Fruit fly (Drosophila melanogaster): Measurements from ENCODE around the gene Trs33.

The Trs33 gene

DNA sequence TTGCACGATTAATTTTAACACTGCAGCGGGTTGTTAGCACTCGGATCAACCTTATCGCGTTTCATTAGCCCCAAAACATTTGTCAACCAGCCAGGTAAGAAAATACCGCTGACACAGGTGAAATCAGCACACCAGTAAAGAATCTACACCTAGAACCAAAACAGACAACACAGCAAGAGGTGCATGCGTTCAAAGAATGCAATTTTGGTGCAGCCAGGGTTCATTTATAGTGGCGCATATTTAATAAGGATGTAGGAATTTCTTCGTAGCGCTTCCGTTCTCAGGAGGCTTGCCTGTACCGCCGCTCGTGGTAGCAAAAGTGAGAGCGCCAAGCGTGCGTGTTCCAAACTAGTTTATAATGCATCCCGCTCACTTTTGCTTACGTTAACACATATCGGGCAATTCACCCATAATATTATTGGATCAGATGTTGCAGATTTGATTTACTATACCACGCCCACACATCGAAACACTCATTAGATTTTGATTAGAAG is 8.3 kb downstream of the Trs33 start (continued):
- no peak for TF ChIP-seq peb (GFP tag; IDR thresholded peaks at IDR 0.05)
- TF ChIP-seq hbn (GFP tag; IDR thresholded peaks at IDR 0.05; ENCODE audit: partially characterized antibody): no peak
- TF ChIP-seq D19A (tag; optimal IDR thresholded peaks at IDR 0.05): no peak
- TF ChIP-seq emc (GFP tag; optimal IDR thresholded peaks at IDR 0.05): no peak
- TF ChIP-seq ind (GFP tag; optimal IDR thresholded peaks at IDR 0.05): peak; percentile 14
- TF ChIP-seq slp2 (GFP tag; optimal IDR thresholded peaks at IDR 0.05): no peak
- no peak for TF ChIP-seq CG18011 (GFP tag; optimal IDR thresholded peaks at IDR 0.05)
- no peak for TF ChIP-seq CG12942 (GFP tag; optimal IDR thresholded peaks at IDR 0.05)
- TF ChIP-seq TFAM (GFP tag; optimal IDR thresholded peaks at IDR 0.05): no peak
- no peak for TF ChIP-seq ttk (GFP tag; IDR thresholded peaks at IDR 0.05)
- no peak for TF ChIP-seq pan (optimal IDR thresholded peaks at IDR 0.05)
- TF ChIP-seq pan (GFP tag; optimal IDR thresholded peaks at IDR 0.05 in 1 of 2, IDR thresholded peaks at IDR 0.05 in 1 of 2): peak in 1 of 2 experiments; percentile 34
- TF ChIP-seq sug (tag; optimal IDR thresholded peaks at IDR 0.05): no peak
- TF ChIP-seq dysf (GFP tag; IDR thresholded peaks at IDR 0.05): peak; percentile 33; the same call in 1 of the 3 replicates
- no peak for TF ChIP-seq CG9727 (GFP tag; optimal IDR thresholded peaks at IDR 0.05)
- no peak for TF ChIP-seq GATAe (GFP tag; conservative IDR thresholded peaks at IDR 0.05)
- TF ChIP-seq gsb-n (tag; optimal IDR thresholded peaks at IDR 0.05): no peak
- no peak for TF ChIP-seq en (GFP tag; optimal IDR thresholded peaks at IDR 0.05)
- TF ChIP-seq tin (GFP tag; optimal IDR thresholded peaks at IDR 0.05): no peak
- no peak for TF ChIP-seq br (optimal IDR thresholded peaks at IDR 0.05)
- no peak for TF ChIP-seq CG30020 (tag; optimal IDR thresholded peaks at IDR 0.05)
- 0 out of 2 replicates have a peak, but pooled peaks have one; percentile 6 for TF ChIP-seq Ptx1 (GFP tag; IDR thresholded peaks at IDR 0.05)
- TF ChIP-seq ken (GFP tag; IDR thresholded peaks at IDR 0.05): no peak
- TF ChIP-seq Mes4 (GFP tag; optimal IDR thresholded peaks at IDR 0.05): no peak
- no peak for TF ChIP-seq repo (GFP tag; optimal IDR thresholded peaks at IDR 0.05)
- no peak for TF ChIP-seq dimm (GFP tag; IDR thresholded peaks at IDR 0.05)
- no peak for TF ChIP-seq CG6272 (GFP tag; IDR thresholded peaks at IDR 0.05)
- TF ChIP-seq CG13424 (tag; optimal IDR thresholded peaks at IDR 0.05): no peak
- no peak for TF ChIP-seq cwo (GFP tag; optimal IDR thresholded peaks at IDR 0.05)
- TF ChIP-seq CG43689 (GFP tag; IDR thresholded peaks at IDR 0.05): no peak
- no peak for TF ChIP-seq NFAT (GFP tag; IDR thresholded peaks at IDR 0.05)
- TF ChIP-seq Hmx (GFP tag; optimal IDR thresholded peaks at IDR 0.05): no peak
- TF ChIP-seq klu (GFP tag; IDR thresholded peaks at IDR 0.05): no peak
- TF ChIP-seq hth (optimal IDR thresholded peaks at IDR 0.05): no peak
- no peak for TF ChIP-seq NK7.1 (GFP tag; optimal IDR thresholded peaks at IDR 0.05)
- no peak for TF ChIP-seq wek (GFP tag; optimal IDR thresholded peaks at IDR 0.05)
- TF ChIP-seq CG7556 (GFP tag; optimal IDR thresholded peaks at IDR 0.05): no peak
- no peak for TF ChIP-seq HLH54F (GFP tag; optimal IDR thresholded peaks at IDR 0.05)
- no peak for TF ChIP-seq da (GFP tag; optimal IDR thresholded peaks at IDR 0.05)
- TF ChIP-seq mld (GFP tag; IDR thresholded peaks at IDR 0.05; ENCODE audit: partially characterized antibody): no peak
- TF ChIP-seq crc (GFP tag; optimal IDR thresholded peaks at IDR 0.05): no peak
- no peak for TF ChIP-seq Vsx1 (GFP tag; optimal IDR thresholded peaks at IDR 0.05)
- TF ChIP-seq B-H2 (GFP tag; optimal IDR thresholded peaks at IDR 0.05): no peak
- no peak for TF ChIP-seq Sox100B (GFP tag; optimal IDR thresholded peaks at IDR 0.05)
- no peak for TF ChIP-seq CG31441 (GFP tag; IDR thresholded peaks at IDR 0.05)
- TF ChIP-seq pho (GFP tag; optimal IDR thresholded peaks at IDR 0.05): no peak
- TF ChIP-seq chm (GFP tag; IDR thresholded peaks at IDR 0.05): peak; percentile 23; the same call in 1 of the 2 replicates
- TF ChIP-seq Gsc (GFP tag; IDR thresholded peaks at IDR 0.05): no peak
- 0 out of 2 replicates have a peak, but pooled peaks have one; percentile 44 for TF ChIP-seq CG10959 (GFP tag; IDR thresholded peaks at IDR 0.05)
- TF ChIP-seq sens (GFP tag): peak; percentile 63
- TF ChIP-seq C15 (GFP tag; IDR thresholded peaks at IDR 0.05): no peak
- no peak for TF ChIP-seq CG12659 (GFP tag; optimal IDR thresholded peaks at IDR 0.05)
- no peak for TF ChIP-seq CG13894 (tag; optimal IDR thresholded peaks at IDR 0.05)
- TF ChIP-seq CG12104 (GFP tag; optimal IDR thresholded peaks at IDR 0.05): no peak

Data from whole organism, embryonic.